Worm (Caenorhabditis elegans) whole organism, L2 larva: ENCODE data around the gene C06C3.7.

Experiments used
- lsy-2 ChIP-seq, 2 experiments: fragments of 150-350 bp in 1 of 2; sonication (generic microtip) in 1 of 2; optimal IDR thresholded peaks; 2 replicates each; lab custom pipeline; 2014 to 2017; ENCODE audit warnings: missing biosample characterization in 2 of 2, missing genetic modification characterization in 2 of 2
- skn-1 ChIP-seq: sonication (generic microtip); optimal IDR thresholded peaks from 2 replicates; lab custom pipeline; 2017; ENCODE audit warnings: missing biosample characterization, missing genetic modification characterization
- ztf-11 ChIP-seq: sonication (generic microtip); optimal IDR thresholded peaks from 2 replicates; lab custom pipeline; 2017; ENCODE audit warnings: missing biosample characterization, missing genetic modification characterization

ce11 chrII:9418065-9418567 lies 32.8 kb downstream of the C06C3.7 start, which contains the start of the genes M176.4 and M176.16:
- TF ChIP-seq ztf-11 (tag; lab: Kevin White, UChicago), result no peak
- TF ChIP-seq skn-1 (tag; lab: Kevin White, UChicago), result no peak
- TF ChIP-seq lsy-2 (tag; optimal IDR thresholded peaks at IDR 0.05; lab: Kevin White, UChicago), result no peak
